Worm (Caenorhabditis elegans): Measurements from ENCODE around the gene srw-76.

ce11 chrV:16674399-16674798, 36.3 kb upstream of the srw-76 start:
- TF ChIP-seq nhr-76 (tag; optimal IDR thresholded peaks at IDR 0.05): no peak
- TF ChIP-seq ces-1 (GFP tag; optimal IDR thresholded peaks at IDR 0.05): no peak
- TF ChIP-seq nhr-28 (tag; optimal IDR thresholded peaks at IDR 0.05): no peak
- no peak for TF ChIP-seq nhr-237 (tag; optimal IDR thresholded peaks at IDR 0.05)
- no peak for TF ChIP-seq elt-1 (tag; optimal IDR thresholded peaks at IDR 0.05; ENCODE audit: borderline replicate concordance, insufficient read depth)
- no peak for TF ChIP-seq drap-1 (GFP tag; optimal IDR thresholded peaks at IDR 0.05)
- TF ChIP-seq nhr-12 (tag; optimal IDR thresholded peaks at IDR 0.05): no peak
- TF ChIP-seq ceh-39 (tag; optimal IDR thresholded peaks at IDR 0.05): no peak
- TF ChIP-seq elt-3 (tag; optimal IDR thresholded peaks at IDR 0.05): no peak
